Fruit fly (Drosophila melanogaster): ENCODE data around the gene Vav.

Gene Vav

DNA sequence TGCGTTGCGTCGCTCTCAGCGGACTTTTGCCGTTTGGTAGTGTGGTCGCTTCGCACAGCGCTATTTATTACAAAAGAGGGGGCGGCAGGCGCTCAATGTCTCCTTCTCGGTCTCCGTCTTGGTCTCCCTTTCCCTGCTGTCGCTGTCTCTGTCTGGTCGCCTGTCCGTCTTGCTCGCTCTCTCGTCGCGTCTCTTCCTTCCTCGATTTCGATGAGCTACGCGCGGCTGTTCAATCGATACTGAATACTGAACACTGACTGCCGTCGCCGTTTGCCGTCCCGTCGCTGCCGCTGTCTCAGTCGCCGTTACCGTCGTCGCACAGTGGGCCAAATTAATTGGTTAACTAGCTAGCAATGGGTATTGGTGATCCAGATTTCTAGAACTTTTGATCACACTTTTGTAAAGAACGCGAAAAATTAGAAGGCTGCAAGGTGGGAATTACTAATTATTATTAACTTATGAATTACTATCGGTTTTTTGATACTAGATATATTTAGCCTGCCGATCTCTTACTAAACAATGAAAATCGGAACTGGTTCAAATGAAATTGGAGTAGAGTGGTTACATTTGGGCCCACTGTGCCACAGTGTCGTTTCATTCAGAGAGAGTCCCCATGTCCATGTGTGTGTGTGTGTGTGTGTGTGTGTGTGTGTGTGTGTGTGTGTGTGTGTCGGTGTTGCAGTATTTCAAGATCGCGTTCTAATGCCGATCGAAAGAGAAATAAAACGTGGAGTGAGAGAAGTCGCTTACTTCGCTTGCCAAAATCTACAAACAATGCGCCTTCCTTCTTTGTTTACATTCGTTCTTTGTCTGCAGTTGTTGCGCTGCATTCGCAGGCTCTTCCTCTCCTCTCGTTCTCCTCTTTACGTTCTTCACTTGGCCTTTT lies 36.5 kb downstream of the Vav start, which contains the start of gene CG8034 (continued):
- TF ChIP-seq OdsH (GFP tag; optimal IDR thresholded peaks at IDR 0.05) = peak; percentile 96
- TF ChIP-seq Myc (optimal IDR thresholded peaks at IDR 0.05) = no peak
- TF ChIP-seq h (GFP tag; optimal IDR thresholded peaks at IDR 0.05) = peak; percentile 98
- TF ChIP-seq Dif (GFP tag; optimal IDR thresholded peaks at IDR 0.05; ENCODE audit: partially characterized antibody) = peak; percentile 83

dm6 chrX:19298785-19299114 lies 37.1 kb downstream of the Vav start:
- TF ChIP-seq HLH106 (tag; optimal IDR thresholded peaks at IDR 0.05) (peak; percentile 66), CG32264 (GFP tag; optimal IDR thresholded peaks at IDR 0.05) (peak; percentile 25), Dfd (GFP tag; optimal IDR thresholded peaks at IDR 0.05) (no peak), CG9705 (GFP tag; optimal IDR thresholded peaks at IDR 0.05) (no peak), h (GFP tag; optimal IDR thresholded peaks at IDR 0.05) (peak; percentile 65), foxo (GFP tag; optimal IDR thresholded peaks at IDR 0.05) (peak in 1 of 2 experiments; percentile 41), Hr78 (GFP tag; optimal IDR thresholded peaks at IDR 0.05) (no peak), tai (GFP tag; optimal IDR thresholded peaks at IDR 0.05) (peak; percentile 0), ey (GFP tag; optimal IDR thresholded peaks at IDR 0.05) (peak; percentile 35), Vsx2 (GFP tag; optimal IDR thresholded peaks at IDR 0.05; ENCODE audit: partially characterized antibody) (peak; percentile 56), dmrt93B (GFP tag; optimal IDR thresholded peaks at IDR 0.05) (peak; percentile 17), dl (GFP tag; optimal IDR thresholded peaks at IDR 0.05; ENCODE audit: insufficient read depth in 1 of 2, partially characterized antibody in 2 of 2) (peak; percentile 84 to 88), Abd-B (GFP tag; optimal IDR thresholded peaks at IDR 0.05) (no peak), fru (GFP tag; optimal IDR thresholded peaks at IDR 0.05) (peak; percentile 55), Jra (GFP tag; optimal IDR thresholded peaks at IDR 0.05) (no peak), lola (GFP tag; optimal IDR thresholded peaks at IDR 0.05) (no peak), Hr83 (GFP tag; optimal IDR thresholded peaks at IDR 0.05; ENCODE audit: poor library complexity, severe bottlenecking) (no peak), woc (GFP tag; optimal IDR thresholded peaks at IDR 0.05) (no peak), Sp1 (GFP tag; optimal IDR thresholded peaks at IDR 0.05) (peak; percentile 17), sage (GFP tag; optimal IDR thresholded peaks at IDR 0.05) (peak; percentile 54), Hnf4 (GFP tag; optimal IDR thresholded peaks at IDR 0.05) (peak; percentile 59), GATAd (GFP tag; optimal IDR thresholded peaks at IDR 0.05) (no peak), Rel (GFP tag; optimal IDR thresholded peaks at IDR 0.05) (no peak), Rel (tag; optimal IDR thresholded peaks at IDR 0.05) (no peak), OdsH (GFP tag; optimal IDR thresholded peaks at IDR 0.05) (peak; percentile 23), dsf (GFP tag; optimal IDR thresholded peaks at IDR 0.05; ENCODE audit: borderline replicate concordance) (peak; percentile 34), Myc (optimal IDR thresholded peaks at IDR 0.05) (no peak), Dif (GFP tag; optimal IDR thresholded peaks at IDR 0.05; ENCODE audit: partially characterized antibody) (peak; percentile 89), rgr (GFP tag; optimal IDR thresholded peaks at IDR 0.05) (peak; percentile 49), br (GFP tag; optimal IDR thresholded peaks at IDR 0.05) (peak; percentile 8)

- TF ChIP-seq pan (optimal IDR thresholded peaks at IDR 0.05) (no peak), Dif (GFP tag; optimal IDR thresholded peaks at IDR 0.05; ENCODE audit: partially characterized antibody) (no peak), lola (GFP tag; optimal IDR thresholded peaks at IDR 0.05) (no peak), sv (GFP tag; optimal IDR thresholded peaks at IDR 0.05) (no peak), Hnf4 (GFP tag; optimal IDR thresholded peaks at IDR 0.05) (no peak), brk (GFP tag; optimal IDR thresholded peaks at IDR 0.05) (no peak), psq (GFP tag; optimal IDR thresholded peaks at IDR 0.05) (no peak), sage (GFP tag; optimal IDR thresholded peaks at IDR 0.05) (no peak), GATAd (GFP tag; optimal IDR thresholded peaks at IDR 0.05) (no peak), usp (GFP tag; optimal IDR thresholded peaks at IDR 0.05) (no peak), ey (GFP tag; optimal IDR thresholded peaks at IDR 0.05) (no peak), CG32264 (GFP tag; optimal IDR thresholded peaks at IDR 0.05) (no peak), foxo (GFP tag; optimal IDR thresholded peaks at IDR 0.05) (no peak)
Observed at dm6 chrX:19299367-19299766, 37.7 kb downstream of the Vav start.
